Worm (Caenorhabditis elegans) whole organism, L4 larva: ENCODE results near the gene glb-24.

Experiments used
- dpl-1 ChIP-seq: fragments of 150-350 bp; optimal IDR thresholded peaks from 2 replicates; lab custom pipeline; 2014; ENCODE audit warnings: missing biosample characterization, missing genetic modification reagents, missing genetic modification characterization
- lim-7 ChIP-seq: fragments of 200-800 bp; sonication (Bioruptor generic); IDR thresholded peaks from 2 replicates; pipeline ENCODE4 v1.3.6; 2022; ENCODE audit warnings: missing genetic modification characterization, missing compliant biosample characterization
- nhr-77 ChIP-seq: fragments of 150-350 bp; optimal IDR thresholded peaks from 2 replicates; lab custom pipeline; 2014; ENCODE audit warnings: missing biosample characterization, missing genetic modification characterization
- set-16 ChIP-seq: fragments of 200-800 bp; sonication (Bioruptor generic); IDR thresholded peaks from 2 replicates; pipeline ENCODE4 v1.3.6; 2022; ENCODE audit warnings: missing genetic modification reagents, missing genetic modification characterization, missing compliant biosample characterization

- TF ChIP-seq lim-7 (no peak), dpl-1 (GFP tag; lab: Kevin White, UChicago) (no peak), nhr-77 (no peak), set-16 (GFP tag; lab: Robert Waterston, UW) (no peak)
Measured at ce11 chrV:12922308-12922707, 36.5 kb upstream of the glb-24 start, which contains the start of gene dhrs-4.
